In the genomic region with DNA sequence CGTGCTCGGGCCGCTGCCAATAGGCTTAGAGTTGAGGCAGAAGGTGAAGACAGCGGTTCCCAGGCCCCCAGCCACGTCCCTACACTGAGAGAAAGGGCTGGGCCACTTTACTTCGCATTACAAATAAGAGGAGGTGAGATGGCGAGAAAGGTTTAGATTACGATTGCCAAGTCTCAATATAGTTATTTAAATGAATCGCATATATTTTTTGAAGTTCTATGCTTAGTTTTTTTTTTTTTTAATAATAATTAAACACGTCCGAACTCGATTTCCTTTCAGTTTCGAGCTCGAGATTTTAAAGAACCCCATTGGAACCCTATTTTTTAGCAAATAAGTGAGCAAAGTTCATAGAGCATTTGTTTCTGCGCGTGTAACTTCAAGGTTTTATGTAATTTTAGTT, we compare ENCODE assay signal across 1 fruit fly cellular context.
TF ChIP-seq lines count a peak whose summit lies in the region.

No protein-coding gene starts in this region.

TF ChIP-seq in whole organism, embryonic, 481 proteins besides CTCF, POLR2A, EP300 and RAD21 (continued from another document):
- TF ChIP-seq yki (optimal IDR thresholded peaks at IDR 0.05; lab: Kevin White, UChicago) (no peak), CG2199 (GFP tag; IDR thresholded peaks at IDR 0.05; lab: Robert Waterston, UW) (no peak), Hey (tag; optimal IDR thresholded peaks at IDR 0.05; lab: Kevin White, UChicago) (no peak), scrt (GFP tag; optimal IDR thresholded peaks at IDR 0.05; lab: Kevin White, UChicago) (no peak), Sry-δ (GFP tag; optimal IDR thresholded peaks at IDR 0.05; lab: Kevin White, UChicago) (no peak), HLHmδ (GFP tag; optimal IDR thresholded peaks at IDR 0.05; lab: Kevin White, UChicago) (no peak), Hmr (GFP tag; optimal IDR thresholded peaks at IDR 0.05; lab: Kevin White, UChicago) (peak; percentile 44), toy (GFP tag; IDR thresholded peaks at IDR 0.05; lab: Robert Waterston, UW) (no peak), slou (GFP tag; optimal IDR thresholded peaks at IDR 0.05; lab: Kevin White, UChicago) (no peak), CG8924 (tag; optimal IDR thresholded peaks at IDR 0.05; lab: Kevin White, UChicago) (peak; percentile 22), Taf1 (GFP tag; IDR thresholded peaks at IDR 0.05; lab: Robert Waterston, UW) (no peak), Six4 (GFP tag; optimal IDR thresholded peaks at IDR 0.05; lab: Kevin White, UChicago) (peak; percentile 14), CG34376 (GFP tag; optimal IDR thresholded peaks at IDR 0.05; lab: Kevin White, UChicago) (no peak)
